Fruit fly (Drosophila melanogaster) whole organism, embryonic: ENCODE measurements around the gene ric8a.

Experiments
- Asciz ChIP-seq: fragments of 200-800 bp; sonication (Bioruptor generic); optimal IDR thresholded peaks from 2 replicates; lab custom pipeline; 2017; ENCODE audit warnings: missing biosample characterization, mild to moderate bottlenecking, missing genetic modification characterization, missing genetic modification reagents
- Bdp1 ChIP-seq: fragments of 200-800 bp; sonication (Bioruptor generic); optimal IDR thresholded peaks from 3 replicates; lab custom pipeline; 2016; ENCODE audit warnings: missing biosample characterization, missing genetic modification characterization
- Blimp-1 ChIP-seq: fragments of 200-800 bp; sonication (Bioruptor generic); optimal IDR thresholded peaks from 3 replicates; lab custom pipeline; 2018; ENCODE audit warnings: missing biosample characterization, missing genetic modification characterization, mild to moderate bottlenecking, moderate library complexity, missing genetic modification reagents
- C15 ChIP-seq: fragments of 200-800 bp; sonication (Bioruptor generic); IDR thresholded peaks from 3 replicates; pipeline ENCODE4 v1.3.6; 2022; ENCODE audit warnings: missing biosample characterization, missing genetic modification characterization
- CG10209 ChIP-seq: fragments of 200-800 bp; sonication (Bioruptor generic); optimal IDR thresholded peaks from 3 replicates; lab custom pipeline; 2017; ENCODE audit warnings: missing biosample characterization, mild to moderate bottlenecking, missing genetic modification characterization, missing genetic modification reagents
- CG10959 ChIP-seq: fragments of 200-800 bp; sonication (Bioruptor generic); IDR thresholded peaks from 2 replicates; pipeline ENCODE4 v1.3.6; 2022; ENCODE audit warnings: missing biosample characterization, missing genetic modification characterization
- CG11504 ChIP-seq: fragments of 200-800 bp; sonication (Bioruptor generic); optimal IDR thresholded peaks from 3 replicates; lab custom pipeline; 2019; ENCODE audit warnings: missing biosample characterization, mild to moderate bottlenecking, missing genetic modification characterization, moderate library complexity
- CG11560 ChIP-seq: fragments of 200-800 bp; sonication (Bioruptor generic); IDR thresholded peaks from 3 replicates; pipeline ENCODE4 v1.3.6; 2022; ENCODE audit warnings: missing biosample characterization, missing genetic modification characterization
- CG1233 ChIP-seq: fragments of 200-800 bp; sonication (Bioruptor generic); optimal IDR thresholded peaks from 4 replicates; lab custom pipeline; 2018; ENCODE audit warnings: missing biosample characterization, mild to moderate bottlenecking, missing genetic modification characterization
- CG13287 ChIP-seq: fragments of 200-800 bp; sonication (Bioruptor generic); IDR thresholded peaks from 2 replicates; pipeline ENCODE4 v1.3.6; 2022; ENCODE audit warnings: missing biosample characterization, missing genetic modification characterization; ENCODE audit not compliant: partially characterized antibody
- CG14014 ChIP-seq: fragments of 200-800 bp; sonication (Bioruptor generic); IDR thresholded peaks from 2 replicates; pipeline ENCODE4 v1.3.6; 2022; ENCODE audit warnings: missing biosample characterization, missing genetic modification characterization
- CG15073 ChIP-seq: fragments of 200-800 bp; sonication (Bioruptor generic); optimal IDR thresholded peaks from 2 replicates; lab custom pipeline; 2016; ENCODE audit warnings: missing biosample characterization, missing genetic modification characterization
- CG1603 ChIP-seq: fragments of 200-800 bp; sonication (Bioruptor generic); optimal IDR thresholded peaks from 2 replicates; lab custom pipeline; 2019; ENCODE audit warnings: missing biosample characterization, mild to moderate bottlenecking, missing genetic modification characterization, moderate library complexity
- CG17385 ChIP-seq: fragments of 200-800 bp; sonication (Bioruptor generic); optimal IDR thresholded peaks from 3 replicates; lab custom pipeline; 2018; ENCODE audit warnings: missing biosample characterization, mild to moderate bottlenecking, missing genetic modification characterization
- CG2120 ChIP-seq: fragments of 200-800 bp; sonication (Bioruptor generic); optimal IDR thresholded peaks from 3 replicates; lab custom pipeline; 2016; ENCODE audit warnings: missing biosample characterization, missing genetic modification characterization
- CG2199 ChIP-seq: fragments of 200-800 bp; sonication (Bioruptor generic); IDR thresholded peaks from 3 replicates; pipeline ENCODE4 v1.3.6; 2022; ENCODE audit warnings: missing biosample characterization, missing genetic modification characterization
- CG30403 ChIP-seq: fragments of 200-800 bp; sonication (Bioruptor generic); optimal IDR thresholded peaks from 3 replicates; lab custom pipeline; 2016; ENCODE audit warnings: missing biosample characterization, missing genetic modification characterization
- CG6689 ChIP-seq: fragments of 200-800 bp; sonication (Bioruptor generic); IDR thresholded peaks from 2 replicates; pipeline ENCODE4 v1.3.6; 2022; ENCODE audit warnings: missing biosample characterization, missing genetic modification characterization
- CG7271 ChIP-seq: fragments of 200-800 bp; sonication (Bioruptor generic); optimal IDR thresholded peaks from 2 replicates; lab custom pipeline; 2018; ENCODE audit warnings: missing biosample characterization, mild to moderate bottlenecking, missing genetic modification characterization, moderate library complexity
- CG8290 ChIP-seq, 3 experiments: fragments of 200-800 bp; sonication (Bioruptor generic); optimal IDR thresholded peaks; 2 replicates each; lab custom pipeline; 2016 to 2019; ENCODE audit warnings: missing biosample characterization in 3 of 3, missing genetic modification characterization in 3 of 3, mild to moderate bottlenecking in 2 of 3, moderate library complexity in 1 of 3
- Dbx ChIP-seq: fragments of 200-800 bp; sonication (Bioruptor generic); IDR thresholded peaks from 3 replicates; pipeline ENCODE4 v1.3.6; 2022; ENCODE audit warnings: missing biosample characterization, missing genetic modification characterization
- Dfd ChIP-seq, 2 experiments: fragments of >200 bp; optimal IDR thresholded peaks; 2 replicates each; lab custom pipeline; 2017; ENCODE audit warnings: missing biosample characterization in 2 of 2, missing genetic modification characterization in 2 of 2
- Doc2 ChIP-seq: fragments of 200-800 bp; sonication (Bioruptor generic); IDR thresholded peaks from 2 replicates; pipeline ENCODE4 v1.3.6; 2022; ENCODE audit warnings: missing biosample characterization, missing genetic modification characterization
- Hmx ChIP-seq: fragments of 200-800 bp; sonication (Bioruptor generic); optimal IDR thresholded peaks from 2 replicates; lab custom pipeline; 2016; ENCODE audit warnings: missing biosample characterization, missing genetic modification characterization
- Hr3 ChIP-seq: fragments of 200-800 bp; sonication (Bioruptor generic); optimal IDR thresholded peaks from 3 replicates; lab custom pipeline; 2016; ENCODE audit warnings: missing biosample characterization, missing genetic modification characterization
- Lim3 ChIP-seq: fragments of 200-800 bp; sonication (Bioruptor generic); IDR thresholded peaks from 2 replicates; pipeline ENCODE4 v1.3.6; 2022; ENCODE audit warnings: missing biosample characterization, missing genetic modification characterization
- MTF-1 ChIP-seq: fragments of 200-800 bp; sonication (Bioruptor generic); optimal IDR thresholded peaks from 2 replicates; lab custom pipeline; 2018; ENCODE audit warnings: missing biosample characterization, mild to moderate bottlenecking, missing genetic modification characterization, borderline replicate concordance
- Mrtf ChIP-seq: fragments of 200-800 bp; sonication (Bioruptor generic); IDR thresholded peaks from 3 replicates; pipeline ENCODE4 v1.3.6; 2022; ENCODE audit warnings: missing biosample characterization, missing genetic modification characterization
- NFAT ChIP-seq: fragments of 200-800 bp; sonication (Bioruptor generic); IDR thresholded peaks from 2 replicates; pipeline ENCODE4 v1.3.6; 2022; ENCODE audit warnings: missing biosample characterization, missing genetic modification characterization
- Poxn ChIP-seq: fragments of 200-800 bp; sonication (Bioruptor generic); IDR thresholded peaks from 2 replicates; pipeline ENCODE4 v1.3.6; 2022; ENCODE audit warnings: missing biosample characterization, missing genetic modification characterization
- Rx ChIP-seq: fragments of 200-800 bp; sonication (Bioruptor generic); IDR thresholded peaks from 2 replicates; pipeline ENCODE4 v1.3.6; 2022; ENCODE audit warnings: missing biosample characterization, missing genetic modification characterization
- Usf ChIP-seq: fragments of 200-800 bp; sonication (Bioruptor generic); optimal IDR thresholded peaks from 2 replicates; lab custom pipeline; 2017; ENCODE audit warnings: missing genotype, missing biosample characterization, missing genetic modification characterization
- Xrp1 ChIP-seq: fragments of 200-800 bp; sonication (Bioruptor generic); IDR thresholded peaks from 2 replicates; pipeline ENCODE4 v1.3.6; 2022; ENCODE audit warnings: missing biosample characterization, missing genetic modification characterization
- chn ChIP-seq: fragments of 200-800 bp; sonication (Bioruptor generic); optimal IDR thresholded peaks from 2 replicates; lab custom pipeline; 2016; ENCODE audit warnings: missing biosample characterization, missing genetic modification characterization
- dimm ChIP-seq: fragments of 200-800 bp; sonication (Bioruptor generic); IDR thresholded peaks from 2 replicates; pipeline ENCODE4 v1.3.6; 2022; ENCODE audit warnings: missing biosample characterization, missing genetic modification characterization
- dmrt99B ChIP-seq: fragments of 200-800 bp; sonication (Bioruptor generic); optimal IDR thresholded peaks from 2 replicates; lab custom pipeline; 2018; ENCODE audit warnings: missing biosample characterization, mild to moderate bottlenecking, missing genetic modification characterization, moderate library complexity
- exex ChIP-seq: fragments of 200-800 bp; sonication (Bioruptor generic); optimal IDR thresholded peaks from 4 replicates; lab custom pipeline; 2018; ENCODE audit warnings: missing biosample characterization, mild to moderate bottlenecking, missing genetic modification characterization, moderate library complexity
- gt ChIP-seq: fragments of 200-800 bp; sonication (Bioruptor generic); IDR thresholded peaks from 2 replicates; pipeline ENCODE4 v1.3.6; 2022; ENCODE audit warnings: missing biosample characterization, missing genetic modification characterization
- h ChIP-seq: fragments of >200 bp; optimal IDR thresholded peaks from 2 replicates; lab custom pipeline; 2017
- jigr1 ChIP-seq: fragments of 200-800 bp; sonication (Bioruptor generic); IDR thresholded peaks from 3 replicates; pipeline ENCODE4 v1.3.6; 2022; ENCODE audit warnings: missing biosample characterization, missing genetic modification characterization
- lilli ChIP-seq: fragments of 200-800 bp; sonication (Bioruptor generic); optimal IDR thresholded peaks from 3 replicates; lab custom pipeline; 2016; ENCODE audit warnings: missing biosample characterization, missing genetic modification characterization
- maf-S ChIP-seq: fragments of 200-800 bp; sonication (Bioruptor generic); optimal IDR thresholded peaks from 2 replicates; lab custom pipeline; 2016; ENCODE audit warnings: missing biosample characterization, missing genetic modification characterization
- pita ChIP-seq: fragments of 200-800 bp; sonication (Bioruptor generic); optimal IDR thresholded peaks from 2 replicates; lab custom pipeline; 2017; ENCODE audit warnings: missing biosample characterization, mild to moderate bottlenecking, missing genetic modification characterization
- run ChIP-seq: fragments of 200-800 bp; sonication (Bioruptor generic); optimal IDR thresholded peaks from 3 replicates; lab custom pipeline; 2018; ENCODE audit warnings: missing biosample characterization, mild to moderate bottlenecking, missing genetic modification characterization
- schlank ChIP-seq: fragments of 200-800 bp; sonication (Bioruptor generic); optimal IDR thresholded peaks from 2 replicates; lab custom pipeline; 2018; ENCODE audit warnings: missing biosample characterization, mild to moderate bottlenecking, missing genetic modification characterization
- shn ChIP-seq: fragments of 200-800 bp; sonication (Bioruptor generic); optimal IDR thresholded peaks from 3 replicates; lab custom pipeline; 2016; ENCODE audit warnings: missing biosample characterization, missing genetic modification characterization
- sisA ChIP-seq: fragments of 200-800 bp; sonication (Bioruptor generic); IDR thresholded peaks from 2 replicates; pipeline ENCODE4 v1.3.6; 2022; ENCODE audit warnings: missing biosample characterization, missing genetic modification characterization
- trh ChIP-seq: fragments of 200-800 bp; sonication (Bioruptor generic); optimal IDR thresholded peaks from 2 replicates; lab custom pipeline; 2016; ENCODE audit warnings: missing biosample characterization, missing genetic modification characterization
- unc-4 ChIP-seq: fragments of 200-800 bp; sonication (Bioruptor generic); IDR thresholded peaks from 2 replicates; pipeline ENCODE4 v1.3.6; 2022; ENCODE audit warnings: missing biosample characterization, missing genetic modification characterization; ENCODE audit not compliant: partially characterized antibody
- unpg ChIP-seq: fragments of 200-800 bp; sonication (Bioruptor generic); optimal IDR thresholded peaks from 3 replicates; lab custom pipeline; 2018; ENCODE audit warnings: missing biosample characterization, mild to moderate bottlenecking, missing genetic modification characterization, moderate library complexity
- wdn ChIP-seq: fragments of 200-800 bp; sonication (Bioruptor generic); IDR thresholded peaks from 2 replicates; pipeline ENCODE4 v1.3.6; 2022; ENCODE audit warnings: missing biosample characterization, missing genetic modification characterization

Gene ric8a

dm6 chrX:9251212-9251877 is 4.6 kb upstream of the ric8a start (continued):
- no peak for TF ChIP-seq dimm (GFP tag; lab: Robert Waterston, UW)
- no peak for TF ChIP-seq gt (GFP tag; lab: Robert Waterston, UW)
- no peak for TF ChIP-seq chn (GFP tag; lab: Kevin White, UChicago)
- no peak for TF ChIP-seq Poxn (GFP tag; lab: Robert Waterston, UW)
- no peak for TF ChIP-seq Bdp1
- peak; percentile 24 for TF ChIP-seq Blimp-1 (GFP tag; lab: Kevin White, UChicago)
- no peak for TF ChIP-seq maf-S
- peak; percentile 45 for TF ChIP-seq dmrt99B (tag; lab: Kevin White, UChicago)
- no peak for TF ChIP-seq CG10209 (GFP tag; lab: Kevin White, UChicago)
- TF ChIP-seq CG10959: no peak
- TF ChIP-seq jigr1 (GFP tag; lab: Robert Waterston, UW): no peak
- TF ChIP-seq Hmx (GFP tag; lab: Kevin White, UChicago): no peak
- TF ChIP-seq schlank (tag; lab: Kevin White, UChicago): no peak
- no peak for TF ChIP-seq CG7271
- no peak for TF ChIP-seq Dfd (GFP tag; optimal IDR thresholded peaks at IDR 0.05; lab: Kevin White, UChicago)
- TF ChIP-seq CG2120 (GFP tag; lab: Kevin White, UChicago): peak; percentile 1
- TF ChIP-seq exex (tag; lab: Kevin White, UChicago): no peak
- no peak for TF ChIP-seq CG15073 (GFP tag; lab: Kevin White, UChicago)
- TF ChIP-seq NFAT (GFP tag; lab: Robert Waterston, UW): no peak
- TF ChIP-seq CG1233: peak; percentile 7
- TF ChIP-seq Doc2 (GFP tag; lab: Robert Waterston, UW): no peak
- TF ChIP-seq unc-4 (GFP tag; lab: Robert Waterston, UW): no peak
- TF ChIP-seq Hr3 (GFP tag; lab: Kevin White, UChicago): no peak
- no peak for TF ChIP-seq trh (GFP tag; lab: Kevin White, UChicago)
- TF ChIP-seq C15: no peak
- TF ChIP-seq CG11504 (tag; lab: Kevin White, UChicago): peak; percentile 36
- TF ChIP-seq Dbx (GFP tag; lab: Robert Waterston, UW): no peak
- peak; percentile 20 for TF ChIP-seq Asciz (GFP tag; lab: Kevin White, UChicago)
- no peak for TF ChIP-seq Usf (GFP tag; lab: Kevin White, UChicago)
- peak; percentile 38 for TF ChIP-seq CG30403 (GFP tag; lab: Kevin White, UChicago)
- TF ChIP-seq MTF-1 (GFP tag; lab: Kevin White, UChicago): no peak
- TF ChIP-seq Lim3 (GFP tag; lab: Robert Waterston, UW): no peak
- peak; percentile 4 for TF ChIP-seq CG17385 (GFP tag; lab: Kevin White, UChicago)
- no peak for TF ChIP-seq shn
- peak; percentile 54 for TF ChIP-seq CG1603 (tag; lab: Kevin White, UChicago)
- TF ChIP-seq CG2199: 0 out of 3 replicates have a peak, but pooled peaks have one; percentile 42
- no peak for TF ChIP-seq CG13287 (GFP tag; lab: Robert Waterston, UW)
- TF ChIP-seq lilli (GFP tag; lab: Kevin White, UChicago): peak; percentile 25
- TF ChIP-seq wdn (GFP tag; lab: Robert Waterston, UW): no peak
- no peak for TF ChIP-seq pita (GFP tag; lab: Kevin White, UChicago)
- no peak for TF ChIP-seq h (lab: Kevin White, UChicago)
- no peak for TF ChIP-seq CG8290 (GFP tag; optimal IDR thresholded peaks at IDR 0.05; lab: Kevin White, UChicago)
- peak in 1 of 2 experiments; percentile 45 for TF ChIP-seq CG8290 (tag; optimal IDR thresholded peaks at IDR 0.05; lab: Kevin White, UChicago)
- no peak for TF ChIP-seq CG14014
- no peak for TF ChIP-seq CG11560 (tag; lab: Robert Waterston, UW)
- peak; percentile 21 for TF ChIP-seq unpg
- peak; percentile 49; the same call in 1 of the 2 replicates for TF ChIP-seq Xrp1 (GFP tag; lab: Robert Waterston, UW)
- TF ChIP-seq run (tag; lab: Kevin White, UChicago): no peak
- TF ChIP-seq Mrtf: no peak
- 0 out of 2 replicates have a peak, but pooled peaks have one; percentile 26 for TF ChIP-seq sisA (GFP tag; lab: Robert Waterston, UW)
- TF ChIP-seq CG6689: peak; percentile 43; the same call in 1 of the 2 replicates
- no peak for TF ChIP-seq Rx (GFP tag; lab: Robert Waterston, UW)
